Fruit fly (Drosophila melanogaster) whole organism, adult: ENCODE measurements around the gene Try29F.
A peak's percentile ranks its signal among the peaks of the same experiment; 100 is the strongest.

Experiments
- CG11617 ChIP-seq: fragments of 200-800 bp; sonication (Bioruptor generic); optimal IDR thresholded peaks from 2 replicates; lab custom pipeline; 2017; ENCODE audit warnings: mild to moderate bottlenecking, missing biosample characterization, missing genetic modification reagents, missing genetic modification characterization
- CG12768 ChIP-seq: fragments of 200-800 bp; sonication (Bioruptor generic); optimal IDR thresholded peaks from 2 replicates; lab custom pipeline; 2017; ENCODE audit warnings: missing biosample characterization, missing genetic modification characterization, mild to moderate bottlenecking, moderate library complexity, missing genetic modification reagents
- CG14711 ChIP-seq: fragments of 200-800 bp; sonication (Bioruptor generic); optimal IDR thresholded peaks from 2 replicates; lab custom pipeline; 2018; ENCODE audit warnings: missing biosample characterization, mild to moderate bottlenecking, missing genetic modification characterization, moderate library complexity
- CG1620 ChIP-seq: fragments of 200-800 bp; sonication (Bioruptor generic); optimal IDR thresholded peaks from 2 replicates; lab custom pipeline; 2016; ENCODE audit warnings: missing biosample characterization, missing genetic modification characterization
- CG33017 ChIP-seq: fragments of 200-800 bp; sonication (Bioruptor generic); optimal IDR thresholded peaks from 2 replicates; lab custom pipeline; 2018; ENCODE audit warnings: missing biosample characterization, mild to moderate bottlenecking, missing genetic modification characterization, moderate library complexity
- CG5204 ChIP-seq: fragments of 200-800 bp; sonication (Bioruptor generic); optimal IDR thresholded peaks from 2 replicates; lab custom pipeline; 2016; ENCODE audit warnings: missing biosample characterization, missing genetic modification characterization
- CG7045 ChIP-seq: fragments of 200-800 bp; sonication (Bioruptor generic); optimal IDR thresholded peaks from 2 replicates; lab custom pipeline; 2017; ENCODE audit warnings: missing biosample characterization, mild to moderate bottlenecking, missing genetic modification characterization
- CG7101 ChIP-seq: fragments of 200-800 bp; sonication (Bioruptor generic); optimal IDR thresholded peaks from 2 replicates; lab custom pipeline; 2018; ENCODE audit warnings: missing biosample characterization, mild to moderate bottlenecking, missing genetic modification characterization, moderate library complexity
- Clk ChIP-seq: fragments of 200-800 bp; sonication (Bioruptor generic); optimal IDR thresholded peaks from 2 replicates; lab custom pipeline; 2017; ENCODE audit warnings: missing biosample characterization, missing genetic modification characterization
- Crg-1 ChIP-seq: fragments of 200-800 bp; sonication (Bioruptor generic); optimal IDR thresholded peaks from 2 replicates; lab custom pipeline; 2016; ENCODE audit warnings: missing biosample characterization, missing genetic modification characterization
- Hr96 ChIP-seq: fragments of 200-800 bp; sonication (Bioruptor generic); optimal IDR thresholded peaks from 2 replicates; lab custom pipeline; 2016; ENCODE audit warnings: missing biosample characterization, missing genetic modification characterization
- Mnt ChIP-seq: fragments of 200-800 bp; sonication (Bioruptor generic); optimal IDR thresholded peaks from 2 replicates; lab custom pipeline; 2016; ENCODE audit warnings: missing biosample characterization, mild to moderate bottlenecking, missing genetic modification characterization
- bab1 ChIP-seq: fragments of 200-800 bp; sonication (Bioruptor generic); optimal IDR thresholded peaks from 3 replicates; lab custom pipeline; 2019; ENCODE audit warnings: missing biosample characterization, mild to moderate bottlenecking, missing genetic modification characterization, moderate library complexity
- cic ChIP-seq: fragments of 200-800 bp; sonication (Bioruptor generic); optimal IDR thresholded peaks from 2 replicates; lab custom pipeline; 2017; ENCODE audit warnings: missing biosample characterization, mild to moderate bottlenecking, missing genetic modification characterization, moderate library complexity
- cnc ChIP-seq, 2 experiments: fragments of >200 bp; optimal IDR thresholded peaks; 2 replicates each; lab custom pipeline; 2017
- kay ChIP-seq: fragments of 200-800 bp; sonication (Bioruptor generic); peaks from one replicate; lab custom pipeline; 2016; ENCODE audit warnings: missing biosample characterization, missing genetic modification characterization, borderline replicate concordance
- ovo ChIP-seq: fragments of 200-800 bp; sonication (Bioruptor generic); optimal IDR thresholded peaks from 2 replicates; lab custom pipeline; 2016; ENCODE audit warnings: missing biosample characterization, missing genetic modification characterization
- pad ChIP-seq: fragments of 200-800 bp; sonication (Bioruptor generic); optimal IDR thresholded peaks from 3 replicates; lab custom pipeline; 2017; ENCODE audit warnings: missing biosample characterization, missing genetic modification characterization, mild to moderate bottlenecking, moderate library complexity, missing genetic modification reagents
- tj ChIP-seq: fragments of 200-800 bp; sonication (Bioruptor generic); optimal IDR thresholded peaks from 3 replicates; lab custom pipeline; 2017; ENCODE audit warnings: missing biosample characterization, mild to moderate bottlenecking, missing genetic modification characterization, moderate library complexity
- toe ChIP-seq: fragments of 200-800 bp; sonication (Bioruptor generic); optimal IDR thresholded peaks from 2 replicates; lab custom pipeline; 2016; ENCODE audit warnings: missing biosample characterization, missing genetic modification characterization

The Try29F gene

dm6 chr2L:8998237-8998636 is at the start of gene Try29F:
TSS of gene Try29F (plus strand) at chr2L:8998537.
- TF ChIP-seq Mnt (GFP tag; lab: Kevin White, UChicago) (no peak), CG5204 (GFP tag; lab: Kevin White, UChicago) (no peak), CG11617 (GFP tag; lab: Kevin White, UChicago) (no peak), CG14711 (tag; lab: Kevin White, UChicago) (no peak), CG12768 (GFP tag; lab: Kevin White, UChicago) (no peak), ovo (GFP tag; lab: Kevin White, UChicago) (no peak), CG33017 (no peak), Clk (GFP tag; lab: Kevin White, UChicago) (no peak), kay (GFP tag; lab: Kevin White, UChicago) (no peak), cnc (optimal IDR thresholded peaks at IDR 0.05; lab: Kevin White, UChicago) (no peak), pad (no peak), tj (GFP tag; lab: Kevin White, UChicago) (no peak), CG1620 (GFP tag; lab: Kevin White, UChicago) (no peak), CG7045 (GFP tag; lab: Kevin White, UChicago) (no peak), Crg-1 (no peak)

DNA sequence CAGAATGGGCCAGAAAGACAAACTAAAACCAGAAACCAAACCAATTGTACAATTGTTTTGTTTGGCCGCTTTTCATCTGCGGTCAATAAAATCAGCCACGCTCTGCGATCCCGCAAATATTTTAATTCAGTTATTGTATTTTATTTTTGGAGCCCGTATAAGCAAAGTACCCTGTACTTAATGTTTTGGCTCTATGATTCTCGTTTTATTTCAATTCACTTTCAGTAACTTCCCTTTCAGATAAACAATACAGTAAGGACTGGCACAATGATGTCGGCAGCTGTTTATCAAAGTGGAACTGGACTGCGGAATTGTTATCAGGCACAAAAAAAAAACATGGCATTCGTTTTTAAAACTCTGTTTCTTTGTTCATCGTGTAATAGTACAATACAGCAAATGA is 49.7 kb upstream of the Try29F start:
- TF ChIP-seq CG14711 (tag; lab: Kevin White, UChicago) (no peak), CG7101 (no peak), Hr96 (GFP tag; lab: Kevin White, UChicago) (no peak), kay (GFP tag; lab: Kevin White, UChicago) (no peak), toe (GFP tag; lab: Kevin White, UChicago) (no peak), cnc (optimal IDR thresholded peaks at IDR 0.05; lab: Kevin White, UChicago) (no peak), Clk (GFP tag; lab: Kevin White, UChicago) (no peak), CG5204 (GFP tag; lab: Kevin White, UChicago) (no peak), ovo (GFP tag; lab: Kevin White, UChicago) (no peak)

DNA sequence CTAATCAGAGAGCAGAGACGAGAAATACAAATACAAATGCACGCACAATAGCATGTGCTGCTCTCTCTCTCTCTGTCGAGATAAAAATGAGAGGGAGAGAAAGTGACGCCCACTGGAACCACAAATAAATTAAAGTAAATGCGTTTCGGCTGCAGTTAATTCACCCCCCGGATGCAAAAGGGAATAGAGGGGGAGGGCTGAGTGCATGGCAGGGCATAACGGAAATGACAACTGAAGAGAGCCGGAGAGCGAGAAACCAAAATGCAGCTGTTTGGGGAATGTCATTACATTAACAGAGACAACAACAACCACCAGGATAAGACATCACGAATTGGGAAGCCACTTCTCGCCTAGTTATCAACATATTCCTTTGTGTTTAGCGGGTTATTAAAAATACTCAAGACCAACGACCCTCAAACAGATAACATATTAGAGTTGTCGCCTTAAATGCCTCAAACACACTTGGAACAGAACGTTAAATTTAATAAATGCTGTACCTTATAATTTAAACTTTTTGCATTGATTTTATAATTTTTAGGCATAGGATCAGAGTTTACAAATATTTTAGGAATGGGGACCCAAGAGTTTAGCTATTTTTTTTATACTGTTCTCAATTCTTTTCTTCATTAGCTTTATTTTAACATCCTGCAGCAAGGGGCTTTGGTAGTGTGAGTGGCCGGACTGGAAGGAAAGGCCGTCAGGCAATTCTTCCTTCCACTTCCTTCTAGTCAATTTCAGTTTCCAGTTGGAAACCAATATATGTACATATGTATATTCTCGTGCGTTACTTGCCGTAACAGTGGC is 48.2 kb upstream of the Try29F start:
- TF ChIP-seq cic (GFP tag; lab: Kevin White, UChicago) (peak; percentile 77), Mnt (GFP tag; lab: Kevin White, UChicago) (peak; percentile 60), ovo (GFP tag; lab: Kevin White, UChicago) (peak; percentile 66), CG12768 (GFP tag; lab: Kevin White, UChicago) (peak; percentile 22), pad (peak; percentile 77), toe (GFP tag; lab: Kevin White, UChicago) (no peak), CG33017 (no peak), CG7101 (no peak), CG11617 (GFP tag; lab: Kevin White, UChicago) (peak; percentile 6)

dm6 chr2L:8951184-8951934 is 47.0 kb upstream of the Try29F start, which contains the start of gene C1GalTA:
TSS of gene C1GalTA (minus strand) at chr2L:8951216.
- no peak for TF ChIP-seq cnc (optimal IDR thresholded peaks at IDR 0.05; lab: Kevin White, UChicago)
- TF ChIP-seq CG5204 (GFP tag; lab: Kevin White, UChicago), result peak; percentile 72
- peak; percentile 88 for TF ChIP-seq Clk (GFP tag; lab: Kevin White, UChicago)
- peak; percentile 90 for TF ChIP-seq Crg-1
- peak; percentile 74 for TF ChIP-seq ovo (GFP tag; lab: Kevin White, UChicago)
- peak; percentile 66 for TF ChIP-seq Mnt (GFP tag; lab: Kevin White, UChicago)
- peak; percentile 91 for TF ChIP-seq cic (GFP tag; lab: Kevin White, UChicago)
- peak; percentile 89 for TF ChIP-seq pad
- peak; percentile 35 for TF ChIP-seq CG1620 (GFP tag; lab: Kevin White, UChicago)
- TF ChIP-seq Hr96 (GFP tag; lab: Kevin White, UChicago), result peak; percentile 64
- peak; percentile 98 for TF ChIP-seq CG12768 (GFP tag; lab: Kevin White, UChicago)
- TF ChIP-seq bab1, result peak; percentile 99
- TF ChIP-seq CG11617 (GFP tag; lab: Kevin White, UChicago), result peak; percentile 99
- TF ChIP-seq tj (GFP tag; lab: Kevin White, UChicago), result peak; percentile 84
- peak; percentile 67 for TF ChIP-seq kay (GFP tag; lab: Kevin White, UChicago)
- peak; percentile 98 for TF ChIP-seq CG7045 (GFP tag; lab: Kevin White, UChicago)
- TF ChIP-seq CG7101, result peak; percentile 99
- peak; percentile 48 for TF ChIP-seq toe (GFP tag; lab: Kevin White, UChicago)
- peak; percentile 99 for TF ChIP-seq CG33017
- peak; percentile 97 for TF ChIP-seq CG14711 (tag; lab: Kevin White, UChicago)

DNA sequence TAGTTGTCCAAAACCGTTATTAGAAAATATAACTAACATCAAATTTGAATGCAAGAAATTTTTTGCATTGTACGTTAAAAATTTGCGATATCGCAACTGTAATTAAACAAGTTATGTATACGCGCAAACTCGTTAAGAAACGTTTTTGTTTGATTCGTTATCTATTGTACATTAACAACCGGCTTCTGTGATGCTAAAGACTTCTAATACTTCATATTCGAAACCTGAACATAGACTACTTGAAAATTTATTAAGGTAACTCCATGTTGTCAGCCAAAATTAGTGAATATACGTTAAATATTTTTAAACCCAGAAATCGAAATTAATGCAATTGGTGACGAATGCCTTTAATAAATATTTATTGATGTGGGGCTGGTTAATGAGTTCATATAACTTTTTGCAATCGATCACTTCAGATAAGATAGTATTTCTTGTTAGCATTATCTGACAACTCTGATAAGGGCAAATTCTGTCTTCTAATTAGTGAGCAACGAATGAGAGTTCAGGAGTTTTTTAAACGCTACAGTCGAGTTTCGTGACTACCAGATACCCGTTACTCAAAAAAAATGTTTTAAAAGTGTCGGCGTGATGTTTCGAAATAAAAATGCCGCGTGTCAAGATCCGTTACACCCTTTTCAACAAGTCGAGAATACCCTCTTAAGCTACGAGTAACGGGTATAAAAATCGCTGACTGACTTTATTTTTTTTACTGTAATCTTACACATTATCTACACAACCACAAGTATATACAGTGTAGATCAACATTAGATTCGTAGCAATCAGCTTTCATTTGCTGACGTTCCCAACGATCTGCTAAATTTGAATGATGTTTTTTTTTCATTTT is 45.9 kb upstream of the Try29F start:
- TF ChIP-seq Mnt (GFP tag; lab: Kevin White, UChicago) (no peak), CG7101 (peak; percentile 56), tj (GFP tag; lab: Kevin White, UChicago) (peak; percentile 73), CG5204 (GFP tag; lab: Kevin White, UChicago) (peak; percentile 44), cnc (optimal IDR thresholded peaks at IDR 0.05; lab: Kevin White, UChicago) (no peak), CG14711 (tag; lab: Kevin White, UChicago) (no peak), CG11617 (GFP tag; lab: Kevin White, UChicago) (peak; percentile 11), Hr96 (GFP tag; lab: Kevin White, UChicago) (no peak), bab1 (no peak), CG12768 (GFP tag; lab: Kevin White, UChicago) (peak; percentile 53), CG1620 (GFP tag; lab: Kevin White, UChicago) (no peak), ovo (GFP tag; lab: Kevin White, UChicago) (peak; percentile 37), Clk (GFP tag; lab: Kevin White, UChicago) (no peak), CG7045 (GFP tag; lab: Kevin White, UChicago) (no peak), CG33017 (peak; percentile 72), pad (peak; percentile 4), cic (GFP tag; lab: Kevin White, UChicago) (peak; percentile 67), kay (GFP tag; lab: Kevin White, UChicago) (peak; percentile 96), Crg-1 (no peak), toe (GFP tag; lab: Kevin White, UChicago) (no peak)
